Fruit fly (Drosophila melanogaster): ENCODE data around the gene CG2225.

CG2225 gene

dm6 chr2L:21681322-21682268 is 4.3 kb upstream of the CG2225 start, which contains the start of gene eEF2 (continued):
- peak; percentile 86 for TF ChIP-seq CG6854 (GFP tag; optimal IDR thresholded peaks at IDR 0.05)
- TF ChIP-seq CG11762 (GFP tag; optimal IDR thresholded peaks at IDR 0.05; ENCODE audit: insufficient read depth) = peak; percentile 31
- TF ChIP-seq Eip78C (GFP tag) = peak; percentile 85
- peak; percentile 46 for TF ChIP-seq CG6792 (GFP tag; optimal IDR thresholded peaks at IDR 0.05)
- peak; percentile 64 for TF ChIP-seq CG6808 (GFP tag; optimal IDR thresholded peaks at IDR 0.05)
- peak; percentile 68 for TF ChIP-seq CG9139 (GFP tag; optimal IDR thresholded peaks at IDR 0.05)
- peak; percentile 15 for TF ChIP-seq Lpt (GFP tag; optimal IDR thresholded peaks at IDR 0.05)
- TF ChIP-seq Sox14 (GFP tag; optimal IDR thresholded peaks at IDR 0.05) = peak; percentile 77
- TF ChIP-seq CG11902 (GFP tag; optimal IDR thresholded peaks at IDR 0.05) = no peak
- peak; percentile 66 for TF ChIP-seq OdsH (GFP tag; optimal IDR thresholded peaks at IDR 0.05)
- peak; percentile 49 for TF ChIP-seq acj6 (GFP tag; optimal IDR thresholded peaks at IDR 0.05)
- TF ChIP-seq CG10669 (GFP tag; optimal IDR thresholded peaks at IDR 0.05) = peak; percentile 35
- peak; percentile 35 for TF ChIP-seq spab (GFP tag; optimal IDR thresholded peaks at IDR 0.05)
- peak; percentile 82 for TF ChIP-seq Sox102F (GFP tag; optimal IDR thresholded peaks at IDR 0.05)
- peak; percentile 63 for TF ChIP-seq CG31627 (GFP tag; optimal IDR thresholded peaks at IDR 0.05)
- peak; percentile 47 for TF ChIP-seq CG3032 (tag; optimal IDR thresholded peaks at IDR 0.05)
- TF ChIP-seq dsx (GFP tag; optimal IDR thresholded peaks at IDR 0.05; ENCODE audit: poor library complexity, severe bottlenecking) = peak; percentile 47
- peak; percentile 89 for TF ChIP-seq fkh (GFP tag; optimal IDR thresholded peaks at IDR 0.05)
- TF ChIP-seq Smox (GFP tag; optimal IDR thresholded peaks at IDR 0.05) = peak; percentile 65
- TF ChIP-seq CG7368 (GFP tag; optimal IDR thresholded peaks at IDR 0.05) = peak; percentile 24
- no peak; the same call in 2 of the 3 replicates for TF ChIP-seq CG6163 (GFP tag; IDR thresholded peaks at IDR 0.05)
- TF ChIP-seq CG3919 (GFP tag; optimal IDR thresholded peaks at IDR 0.05) = peak; percentile 74
- TF ChIP-seq Eip93F (GFP tag; optimal IDR thresholded peaks at IDR 0.05) = no peak
- TF ChIP-seq CG1621 (tag; optimal IDR thresholded peaks at IDR 0.05) = no peak
- peak; percentile 73 for TF ChIP-seq achi (GFP tag; optimal IDR thresholded peaks at IDR 0.05)
- TF ChIP-seq Sox15 (GFP tag; optimal IDR thresholded peaks at IDR 0.05) = no peak
- TF ChIP-seq Hr39 (GFP tag; optimal IDR thresholded peaks at IDR 0.05) = peak; percentile 48
- peak; percentile 48 for TF ChIP-seq cyc (GFP tag; optimal IDR thresholded peaks at IDR 0.05)
- peak; percentile 78 for TF ChIP-seq vri (GFP tag; optimal IDR thresholded peaks at IDR 0.05)
- peak; percentile 28 for TF ChIP-seq fd59A (GFP tag; optimal IDR thresholded peaks at IDR 0.05)
- TF ChIP-seq net (GFP tag; optimal IDR thresholded peaks at IDR 0.05) = peak; percentile 77
- no peak for TF ChIP-seq CG4318 (GFP tag; optimal IDR thresholded peaks at IDR 0.05)
- TF ChIP-seq lz (GFP tag; optimal IDR thresholded peaks at IDR 0.05) = peak; percentile 81
- TF ChIP-seq Blimp-1 (GFP tag; optimal IDR thresholded peaks at IDR 0.05) = peak; percentile 49
- no peak for TF ChIP-seq Gug (GFP tag; IDR thresholded peaks at IDR 0.05)

DNA sequence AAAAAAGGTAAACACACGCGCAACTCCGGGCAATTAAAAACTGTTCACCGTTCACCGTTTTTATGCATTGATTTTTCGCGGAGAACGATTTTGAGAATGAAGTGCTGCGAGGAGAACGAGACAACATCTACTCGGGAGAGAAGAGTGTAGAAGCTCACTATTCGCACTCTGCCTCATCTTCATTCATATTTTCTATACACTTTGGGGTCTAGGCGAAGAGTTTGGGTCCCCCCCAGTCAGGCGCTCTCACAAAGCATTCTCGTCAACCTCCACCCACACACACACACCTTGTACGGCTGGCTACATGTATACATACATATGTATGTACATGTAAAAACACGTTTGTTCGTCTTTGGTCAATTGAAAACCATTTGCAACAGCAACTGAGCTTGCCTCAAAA is 774 bp downstream of the CG2225 start:
- peak; percentile 14 for TF ChIP-seq Lpt (GFP tag; optimal IDR thresholded peaks at IDR 0.05)
- peak; percentile 49 for TF ChIP-seq CG1621 (tag; optimal IDR thresholded peaks at IDR 0.05)
- TF ChIP-seq cyc (GFP tag; optimal IDR thresholded peaks at IDR 0.05) = no peak

DNA sequence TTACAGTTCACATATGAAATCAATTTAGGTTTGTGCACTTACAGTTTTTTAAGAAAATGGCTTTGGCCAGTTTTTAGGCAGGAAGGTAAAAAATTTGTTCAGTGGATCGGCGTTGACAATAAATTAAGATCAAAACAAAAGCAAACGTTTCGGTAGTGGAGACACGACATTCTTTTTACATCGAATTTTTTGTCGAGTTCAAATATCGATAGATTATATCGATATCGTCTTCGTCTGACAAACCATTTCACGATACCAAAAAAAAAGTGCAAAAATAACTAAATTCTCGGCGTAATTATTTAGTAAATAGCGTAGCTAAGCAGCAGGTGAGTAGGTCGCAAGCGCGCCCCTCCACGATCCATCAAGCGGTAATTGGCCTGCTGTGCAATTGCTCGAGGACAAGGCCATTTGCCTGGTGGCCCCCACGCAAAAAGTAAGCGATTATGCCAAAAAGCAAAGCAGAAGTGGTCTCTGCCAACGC is 18.8 kb downstream of the CG2225 start, which contains the start of gene Cul2:
Cul2 (plus strand) TSS at position 207 of the 481 bp plus-strand sequence.
- TF ChIP-seq achi (GFP tag; optimal IDR thresholded peaks at IDR 0.05) (no peak), CG11762 (GFP tag; optimal IDR thresholded peaks at IDR 0.05; ENCODE audit: insufficient read depth) (no peak), CG3032 (tag; optimal IDR thresholded peaks at IDR 0.05) (peak; percentile 53), fd85E (GFP tag; optimal IDR thresholded peaks at IDR 0.05) (no peak), CG7368 (GFP tag; optimal IDR thresholded peaks at IDR 0.05) (no peak), salr (GFP tag; optimal IDR thresholded peaks at IDR 0.05) (no peak), CG15336 (GFP tag; IDR thresholded peaks at IDR 0.05) (no peak), Eip78C (GFP tag) (peak; percentile 57), Smox (GFP tag; optimal IDR thresholded peaks at IDR 0.05) (no peak), CG8119 (GFP tag; IDR thresholded peaks at IDR 0.05) (no peak), eg (GFP tag; IDR thresholded peaks at IDR 0.05) (no peak), CG11902 (GFP tag; optimal IDR thresholded peaks at IDR 0.05) (no peak), Gug (GFP tag; IDR thresholded peaks at IDR 0.05) (no peak), dac (GFP tag; optimal IDR thresholded peaks at IDR 0.05) (peak; percentile 13), vri (GFP tag; optimal IDR thresholded peaks at IDR 0.05) (no peak), net (GFP tag; optimal IDR thresholded peaks at IDR 0.05) (no peak), CG4318 (GFP tag; optimal IDR thresholded peaks at IDR 0.05) (peak; percentile 30), CG1621 (tag; optimal IDR thresholded peaks at IDR 0.05) (no peak), Ets96B (tag; optimal IDR thresholded peaks at IDR 0.05) (no peak), Met (GFP tag; optimal IDR thresholded peaks at IDR 0.05) (no peak), ss (GFP tag; optimal IDR thresholded peaks at IDR 0.05) (no peak), CG6792 (GFP tag; optimal IDR thresholded peaks at IDR 0.05) (no peak)
